Fruit fly (Drosophila melanogaster) whole organism, embryonic: ENCODE data around the gene CG43163.

Experiments
- Blimp-1 ChIP-seq: fragments of 200-800 bp; sonication (Bioruptor generic); optimal IDR thresholded peaks from 3 replicates; lab custom pipeline; 2018; ENCODE audit warnings: missing biosample characterization, missing genetic modification characterization, mild to moderate bottlenecking, moderate library complexity, missing genetic modification reagents
- CG10147 ChIP-seq: fragments of 200-800 bp; sonication (Bioruptor generic); optimal IDR thresholded peaks from 2 replicates; lab custom pipeline; 2019; ENCODE audit warnings: missing biosample characterization, mild to moderate bottlenecking, missing genetic modification characterization, moderate library complexity
- CG11504 ChIP-seq: fragments of 200-800 bp; sonication (Bioruptor generic); optimal IDR thresholded peaks from 3 replicates; lab custom pipeline; 2019; ENCODE audit warnings: missing biosample characterization, mild to moderate bottlenecking, missing genetic modification characterization, moderate library complexity
- CG12391 ChIP-seq: fragments of 200-800 bp; sonication (Bioruptor generic); optimal IDR thresholded peaks from 3 replicates; lab custom pipeline; 2018; ENCODE audit warnings: missing biosample characterization, mild to moderate bottlenecking, missing genetic modification characterization, moderate library complexity
- CG17361 ChIP-seq: fragments of 200-800 bp; sonication (Bioruptor generic); IDR thresholded peaks from 3 replicates; pipeline ENCODE4 v1.3.6; 2022; ENCODE audit warnings: missing biosample characterization, missing genetic modification characterization
- CG17385 ChIP-seq: fragments of 200-800 bp; sonication (Bioruptor generic); optimal IDR thresholded peaks from 3 replicates; lab custom pipeline; 2018; ENCODE audit warnings: missing biosample characterization, mild to moderate bottlenecking, missing genetic modification characterization
- CG18262 ChIP-seq: fragments of 200-800 bp; optimal IDR thresholded peaks from 3 replicates; lab custom pipeline; 2019; ENCODE audit warnings: missing biosample characterization, mild to moderate bottlenecking, missing genetic modification characterization, moderate library complexity
- CG1832 ChIP-seq: fragments of 200-800 bp; sonication (Bioruptor generic); optimal IDR thresholded peaks from 2 replicates; lab custom pipeline; 2017; ENCODE audit warnings: missing biosample characterization, mild to moderate bottlenecking, missing genetic modification characterization, inconsistent platforms
- CG2199 ChIP-seq: fragments of 200-800 bp; sonication (Bioruptor generic); IDR thresholded peaks from 3 replicates; pipeline ENCODE4 v1.3.6; 2022; ENCODE audit warnings: missing biosample characterization, missing genetic modification characterization
- CG2712 ChIP-seq: fragments of 200-800 bp; optimal IDR thresholded peaks from 3 replicates; lab custom pipeline; 2019; ENCODE audit warnings: missing biosample characterization, mild to moderate bottlenecking, missing genetic modification characterization, moderate library complexity
- CG2875 ChIP-seq: fragments of 200-800 bp; sonication (Bioruptor generic); optimal IDR thresholded peaks from 2 replicates; lab custom pipeline; 2017; ENCODE audit warnings: missing biosample characterization, mild to moderate bottlenecking, missing genetic modification characterization, missing genetic modification reagents
- CG30403 ChIP-seq: fragments of 200-800 bp; sonication (Bioruptor generic); optimal IDR thresholded peaks from 3 replicates; lab custom pipeline; 2016; ENCODE audit warnings: missing biosample characterization, missing genetic modification characterization
- CG3281 ChIP-seq: fragments of 200-800 bp; sonication (Bioruptor generic); optimal IDR thresholded peaks from 3 replicates; lab custom pipeline; 2017; ENCODE audit warnings: missing biosample characterization, mild to moderate bottlenecking, missing genetic modification characterization
- CG33557 ChIP-seq: fragments of 200-800 bp; sonication (Bioruptor generic); optimal IDR thresholded peaks from 2 replicates; lab custom pipeline; 2019; ENCODE audit warnings: missing biosample characterization, mild to moderate bottlenecking, missing genetic modification characterization, moderate library complexity
- CG6689 ChIP-seq: fragments of 200-800 bp; sonication (Bioruptor generic); IDR thresholded peaks from 2 replicates; pipeline ENCODE4 v1.3.6; 2022; ENCODE audit warnings: missing biosample characterization, missing genetic modification characterization
- CG9609 ChIP-seq: fragments of 200-800 bp; sonication (Bioruptor generic); optimal IDR thresholded peaks from 3 replicates; lab custom pipeline; 2016; ENCODE audit warnings: missing biosample characterization, missing genetic modification characterization
- D ChIP-seq, 2 experiments: fragments of 200-800 bp in 1 of 2; fragments of >200 bp in 1 of 2; sonication (Bioruptor generic) in 1 of 2; optimal IDR thresholded peaks; 2 replicates in 1 of 2; 3 replicates in 1 of 2; lab custom pipeline; 2017; ENCODE audit warnings: mild to moderate bottlenecking in 1 of 2, missing biosample characterization in 1 of 2, missing genetic modification characterization in 1 of 2, missing genetic modification reagents in 1 of 2
- D19A ChIP-seq: fragments of 200-800 bp; optimal IDR thresholded peaks from 3 replicates; lab custom pipeline; 2019; ENCODE audit warnings: missing biosample characterization, mild to moderate bottlenecking, missing genetic modification characterization, moderate library complexity
- Dad ChIP-seq: fragments of 200-800 bp; sonication (Bioruptor generic); optimal IDR thresholded peaks from 3 replicates; lab custom pipeline; 2016; ENCODE audit warnings: missing biosample characterization, missing genetic modification characterization
- Dll ChIP-seq: fragments of 200-800 bp; sonication (Bioruptor generic); IDR thresholded peaks from 4 replicates; pipeline ENCODE4 v1.3.6; 2022; ENCODE audit warnings: missing biosample characterization, missing genetic modification characterization; ENCODE audit not compliant: partially characterized antibody
- HLHmδ ChIP-seq: fragments of 200-800 bp; sonication (Bioruptor generic); optimal IDR thresholded peaks from 2 replicates; lab custom pipeline; 2018; ENCODE audit warnings: missing biosample characterization, mild to moderate bottlenecking, missing genetic modification characterization, moderate library complexity
- MBD-R2 ChIP-seq: fragments of 200-800 bp; sonication (Bioruptor generic); IDR thresholded peaks from 2 replicates; pipeline ENCODE4 v1.3.6; 2022; ENCODE audit warnings: missing biosample characterization, missing genetic modification characterization
- Myb ChIP-seq: fragments of 200-800 bp; sonication (Bioruptor generic); optimal IDR thresholded peaks from 2 replicates; lab custom pipeline; 2016; ENCODE audit warnings: missing biosample characterization, missing genetic modification characterization
- Ptx1 ChIP-seq: fragments of 200-800 bp; sonication (Bioruptor generic); IDR thresholded peaks from 2 replicates; pipeline ENCODE4 v1.3.6; 2022; ENCODE audit warnings: missing biosample characterization, missing genetic modification characterization
- Sox102F ChIP-seq: fragments of 200-800 bp; sonication (Bioruptor generic); optimal IDR thresholded peaks from 2 replicates; lab custom pipeline; 2018; ENCODE audit warnings: missing biosample characterization, mild to moderate bottlenecking, missing genetic modification characterization, moderate library complexity
- Spps ChIP-seq: fragments of 200-800 bp; sonication (Bioruptor generic); optimal IDR thresholded peaks from 2 replicates; lab custom pipeline; 2018; ENCODE audit warnings: missing biosample characterization, mild to moderate bottlenecking, missing genetic modification characterization
- Sry-δ ChIP-seq: fragments of 200-800 bp; sonication (Bioruptor generic); optimal IDR thresholded peaks from 2 replicates; lab custom pipeline; 2016; ENCODE audit warnings: missing biosample characterization, missing genetic modification characterization
- abd-A ChIP-seq: fragments of 200-800 bp; sonication (Bioruptor generic); optimal IDR thresholded peaks from 3 replicates; lab custom pipeline; 2019; ENCODE audit warnings: missing biosample characterization, mild to moderate bottlenecking, missing genetic modification characterization, moderate library complexity
- bcd ChIP-seq: fragments of 200-800 bp; sonication (Bioruptor generic); optimal IDR thresholded peaks from 2 replicates; lab custom pipeline; 2017; ENCODE audit warnings: missing biosample characterization, mild to moderate bottlenecking, missing genetic modification characterization
- bsh ChIP-seq, 2 experiments: fragments of 200-800 bp; sonication (Bioruptor generic); optimal IDR thresholded peaks; 2 replicates each; lab custom pipeline; 2017 to 2018; ENCODE audit warnings: mild to moderate bottlenecking in 2 of 2, missing biosample characterization in 2 of 2, missing genetic modification characterization in 2 of 2, moderate library complexity in 1 of 2
- cad ChIP-seq: fragments of >200 bp; optimal IDR thresholded peaks from 2 replicates; lab custom pipeline; 2017; ENCODE audit warnings: missing biosample characterization, missing genetic modification characterization
- dmrt11E ChIP-seq: fragments of 200-800 bp; sonication (Bioruptor generic); optimal IDR thresholded peaks from 3 replicates; lab custom pipeline; 2018; ENCODE audit warnings: missing biosample characterization, mild to moderate bottlenecking, missing genetic modification characterization, moderate library complexity
- dmrt99B ChIP-seq: fragments of 200-800 bp; sonication (Bioruptor generic); optimal IDR thresholded peaks from 2 replicates; lab custom pipeline; 2018; ENCODE audit warnings: missing biosample characterization, mild to moderate bottlenecking, missing genetic modification characterization, moderate library complexity
- fd102C ChIP-seq: fragments of 200-800 bp; sonication (Bioruptor generic); optimal IDR thresholded peaks from 2 replicates; lab custom pipeline; 2018; ENCODE audit warnings: missing biosample characterization, mild to moderate bottlenecking, missing genetic modification characterization, moderate library complexity
- grau ChIP-seq: fragments of 200-800 bp; optimal IDR thresholded peaks from 3 replicates; lab custom pipeline; 2019; ENCODE audit warnings: missing biosample characterization, mild to moderate bottlenecking, missing genetic modification characterization, moderate library complexity
- gsb-n ChIP-seq: fragments of 200-800 bp; sonication (Bioruptor generic); optimal IDR thresholded peaks from 3 replicates; lab custom pipeline; 2018; ENCODE audit warnings: missing biosample characterization, mild to moderate bottlenecking, missing genetic modification characterization
- inv ChIP-seq: fragments of 200-800 bp; sonication (Bioruptor generic); IDR thresholded peaks from 2 replicates; pipeline ENCODE4 v1.3.6; 2022; ENCODE audit warnings: missing biosample characterization, missing genetic modification characterization; ENCODE audit not compliant: partially characterized antibody
- kah ChIP-seq: fragments of 200-800 bp; sonication (Bioruptor generic); optimal IDR thresholded peaks from 2 replicates; lab custom pipeline; 2018; ENCODE audit warnings: missing biosample characterization, mild to moderate bottlenecking, missing genetic modification characterization
- nom ChIP-seq: fragments of 200-800 bp; sonication (Bioruptor generic); optimal IDR thresholded peaks from 2 replicates; lab custom pipeline; 2017; ENCODE audit warnings: missing biosample characterization, missing genetic modification characterization, mild to moderate bottlenecking, moderate library complexity, missing genetic modification reagents
- phol ChIP-seq: fragments of 200-800 bp; sonication (Bioruptor generic); optimal IDR thresholded peaks from 3 replicates; lab custom pipeline; 2018; ENCODE audit warnings: missing biosample characterization, mild to moderate bottlenecking, missing genetic modification characterization, moderate library complexity
- pros ChIP-seq: fragments of 200-800 bp; sonication (Bioruptor generic); optimal IDR thresholded peaks from 3 replicates; lab custom pipeline; 2019; ENCODE audit warnings: missing biosample characterization, mild to moderate bottlenecking, missing genetic modification characterization, moderate library complexity
- sens ChIP-seq: fragments of 200-800 bp; sonication (Bioruptor generic); peaks from one replicate; lab custom pipeline; 2016; ENCODE audit warnings: missing biosample characterization, missing genetic modification characterization
- shn ChIP-seq: fragments of 200-800 bp; sonication (Bioruptor generic); optimal IDR thresholded peaks from 3 replicates; lab custom pipeline; 2016; ENCODE audit warnings: missing biosample characterization, missing genetic modification characterization
- tll ChIP-seq, 2 experiments: fragments of 200-800 bp in 1 of 2; fragments of >200 bp in 1 of 2; sonication (Bioruptor generic) in 1 of 2; optimal IDR thresholded peaks; 2 replicates each; lab custom pipeline; 2017 to 2019; ENCODE audit warnings: missing biosample characterization in 2 of 2, missing genetic modification characterization in 2 of 2, mild to moderate bottlenecking in 1 of 2, moderate library complexity in 1 of 2
- zen2 ChIP-seq: fragments of 200-800 bp; sonication (Bioruptor generic); IDR thresholded peaks from 3 replicates; pipeline ENCODE4 v1.3.6; 2022; ENCODE audit warnings: missing biosample characterization, missing genetic modification characterization; ENCODE audit not compliant: partially characterized antibody
- zfh2 ChIP-seq: fragments of 200-800 bp; sonication (Bioruptor generic); optimal IDR thresholded peaks from 2 replicates; lab custom pipeline; 2016; ENCODE audit warnings: missing biosample characterization, missing genetic modification characterization

The CG43163 gene

DNA sequence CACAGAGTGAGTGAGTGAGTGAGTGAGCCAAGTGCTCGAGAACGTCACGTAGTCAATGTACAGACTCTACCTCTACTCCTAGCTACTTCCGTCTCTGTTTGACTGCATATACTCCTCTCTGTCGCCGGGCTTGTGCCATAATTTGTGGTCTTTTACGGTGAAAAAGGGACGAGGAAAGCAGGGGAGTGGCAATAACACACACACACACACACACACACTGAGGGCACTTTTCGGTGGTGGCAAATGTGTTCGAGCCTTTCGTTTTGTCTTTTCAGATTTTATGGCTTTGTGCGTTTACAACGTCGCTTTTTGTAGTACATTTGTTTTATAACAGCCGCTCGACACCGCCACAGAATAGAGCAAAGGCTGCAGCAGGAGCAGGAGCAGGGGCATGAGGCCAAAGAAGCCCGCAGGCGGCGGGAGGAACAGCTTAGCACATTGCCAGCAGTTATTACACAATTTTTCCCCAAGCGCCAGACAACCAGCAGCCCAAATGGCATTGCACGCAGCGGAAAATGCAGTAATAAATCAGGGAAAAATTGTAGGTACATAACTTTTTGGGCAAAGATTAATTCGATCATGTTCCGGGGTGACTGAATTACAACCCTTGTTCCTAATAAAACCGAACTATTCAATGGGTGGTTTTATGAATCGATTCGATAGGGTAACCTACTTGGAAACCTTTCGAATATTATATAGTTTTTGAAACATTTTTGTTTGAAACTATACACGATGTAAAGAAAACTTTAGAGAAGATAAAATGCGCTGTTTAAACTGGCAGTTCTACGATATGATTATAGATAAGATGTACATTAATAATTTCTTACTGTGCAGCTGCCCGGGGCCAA is 48.0 kb downstream of the CG43163 start (continued):
- TF ChIP-seq gsb-n (peak; percentile 60), CG11504 (tag; lab: Kevin White, UChicago) (peak; percentile 61), phol (tag; lab: Kevin White, UChicago) (peak; percentile 48), CG12391 (tag; lab: Kevin White, UChicago) (peak; percentile 30), Dad (GFP tag; lab: Kevin White, UChicago) (no peak), sens (GFP tag; lab: Kevin White, UChicago) (peak; percentile 49), bsh (GFP tag; optimal IDR thresholded peaks at IDR 0.05; lab: Kevin White, UChicago) (peak; percentile 21 to 43), CG9609 (no peak), Spps (tag; lab: Kevin White, UChicago) (peak; percentile 4), grau (tag; lab: Kevin White, UChicago) (peak; percentile 25), Sry-δ (GFP tag; lab: Kevin White, UChicago) (no peak), Dll (GFP tag; lab: Robert Waterston, UW) (0 out of 4 replicates have a peak, but pooled peaks have one; percentile 15), D19A (tag; lab: Kevin White, UChicago) (peak; percentile 32), zen2 (no peak), CG30403 (GFP tag; lab: Kevin White, UChicago) (peak; percentile 36), CG2875 (GFP tag; lab: Kevin White, UChicago) (no peak), kah (GFP tag; lab: Kevin White, UChicago) (no peak), nom (GFP tag; lab: Kevin White, UChicago) (no peak), CG2712 (tag; lab: Kevin White, UChicago) (peak; percentile 40), bcd (GFP tag; lab: Kevin White, UChicago) (no peak), CG17385 (GFP tag; lab: Kevin White, UChicago) (peak; percentile 12), MBD-R2 (no peak), Blimp-1 (GFP tag; lab: Kevin White, UChicago) (peak; percentile 12), CG17361 (GFP tag; lab: Robert Waterston, UW) (0 out of 3 replicates have a peak, but pooled peaks have one; percentile 22), Myb (GFP tag; lab: Kevin White, UChicago) (no peak), Sox102F (GFP tag; lab: Kevin White, UChicago) (peak; percentile 36), dmrt11E (tag; lab: Kevin White, UChicago) (peak; percentile 0), cad (GFP tag; lab: Kevin White, UChicago) (peak; percentile 86), CG18262 (tag; lab: Kevin White, UChicago) (peak; percentile 53), Ptx1 (GFP tag; lab: Robert Waterston, UW) (peak; percentile 30; the same call in 1 of the 2 replicates), HLHmδ (GFP tag; lab: Kevin White, UChicago) (peak; percentile 19), CG33557 (GFP tag; lab: Kevin White, UChicago) (no peak), tll (GFP tag; optimal IDR thresholded peaks at IDR 0.05; lab: Kevin White, UChicago) (peak in 1 of 2 experiments; percentile 33), CG2199 (GFP tag; lab: Robert Waterston, UW) (peak; percentile 71; the same call in 1 of the 3 replicates), CG6689 (GFP tag; lab: Robert Waterston, UW) (0 out of 2 replicates have a peak, but pooled peaks have one; percentile 29), CG10147 (GFP tag; lab: Kevin White, UChicago) (peak; percentile 4), D (optimal IDR thresholded peaks at IDR 0.05; lab: Kevin White, UChicago) (peak; percentile 30), D (GFP tag; optimal IDR thresholded peaks at IDR 0.05; lab: Kevin White, UChicago) (peak; percentile 17), zfh2 (GFP tag; lab: Kevin White, UChicago) (no peak), pros (GFP tag; lab: Kevin White, UChicago) (peak; percentile 79), fd102C (GFP tag; lab: Kevin White, UChicago) (no peak), abd-A (tag; lab: Kevin White, UChicago) (peak; percentile 92), CG3281 (GFP tag; lab: Kevin White, UChicago) (no peak), CG1832 (GFP tag; lab: Kevin White, UChicago) (peak; percentile 62), inv (GFP tag; lab: Robert Waterston, UW) (no peak), dmrt99B (tag; lab: Kevin White, UChicago) (peak; percentile 50), shn (no peak)
